Fruit fly (Drosophila melanogaster) whole organism, pupa: ENCODE results near the gene CG33235.

Experiments used
- CG10348 ChIP-seq: fragments of 200-800 bp; sonication (Bioruptor generic); IDR thresholded peaks from 2 replicates; pipeline ENCODE4 v1.3.6; 2022; ENCODE audit warnings: missing biosample characterization, missing genetic modification characterization
- CG12605 ChIP-seq: fragments of 200-800 bp; sonication (Bioruptor generic); IDR thresholded peaks from 2 replicates; pipeline ENCODE4 v1.3.6; 2022; ENCODE audit warnings: missing biosample characterization, missing genetic modification characterization
- CG13204 ChIP-seq: fragments of 200-800 bp; sonication (Bioruptor generic); optimal IDR thresholded peaks from 2 replicates; lab custom pipeline; 2018; ENCODE audit warnings: missing biosample characterization, mild to moderate bottlenecking, missing genetic modification characterization, moderate library complexity
- CG14655 ChIP-seq: fragments of 200-800 bp; sonication (Bioruptor generic); optimal IDR thresholded peaks from 3 replicates; lab custom pipeline; 2017; ENCODE audit warnings: mild to moderate bottlenecking, missing biosample characterization, missing genetic modification reagents, missing genetic modification characterization
- CG15710 ChIP-seq: fragments of 200-800 bp; sonication (Bioruptor generic); optimal IDR thresholded peaks from 2 replicates; lab custom pipeline; 2018; ENCODE audit warnings: missing biosample characterization, mild to moderate bottlenecking, missing genetic modification characterization, moderate library complexity
- CG17806 ChIP-seq: fragments of 200-800 bp; sonication (Bioruptor generic); optimal IDR thresholded peaks from 2 replicates; lab custom pipeline; 2018; ENCODE audit warnings: missing biosample characterization, mild to moderate bottlenecking, missing genetic modification characterization, moderate library complexity
- CG32121 ChIP-seq: fragments of 200-800 bp; sonication (Bioruptor generic); IDR thresholded peaks from 2 replicates; pipeline ENCODE4 v1.3.6; 2022; ENCODE audit warnings: missing biosample characterization, missing genetic modification characterization
- CG34367 ChIP-seq: fragments of 200-800 bp; sonication (Bioruptor generic); optimal IDR thresholded peaks from 2 replicates; lab custom pipeline; 2018; ENCODE audit warnings: missing biosample characterization, mild to moderate bottlenecking, missing genetic modification characterization
- CG4496 ChIP-seq: fragments of 200-800 bp; sonication (Bioruptor generic); IDR thresholded peaks from 3 replicates; pipeline ENCODE4 v1.3.6; 2022; ENCODE audit warnings: missing biosample characterization, missing genetic modification characterization
- CG8159 ChIP-seq: fragments of 200-800 bp; sonication (Bioruptor generic); optimal IDR thresholded peaks from 3 replicates; lab custom pipeline; 2018; ENCODE audit warnings: missing biosample characterization, mild to moderate bottlenecking, missing genetic modification characterization, moderate library complexity
- CG8301 ChIP-seq: fragments of 200-800 bp; sonication (Bioruptor generic); optimal IDR thresholded peaks from 2 replicates; lab custom pipeline; 2018; ENCODE audit warnings: missing biosample characterization, mild to moderate bottlenecking, missing genetic modification characterization
- CG9948 ChIP-seq: fragments of 200-800 bp; sonication (Bioruptor generic); optimal IDR thresholded peaks from 2 replicates; lab custom pipeline; 2018; ENCODE audit warnings: missing biosample characterization, mild to moderate bottlenecking, missing genetic modification characterization, moderate library complexity
- D1 ChIP-seq: fragments of 200-800 bp; sonication (Bioruptor generic); optimal IDR thresholded peaks from 2 replicates; lab custom pipeline; 2018; ENCODE audit warnings: missing biosample characterization, mild to moderate bottlenecking, missing genetic modification characterization, moderate library complexity
- EcR ChIP-seq: fragments of 200-800 bp; sonication (Bioruptor generic); optimal IDR thresholded peaks from 3 replicates; lab custom pipeline; 2019; ENCODE audit warnings: missing biosample characterization, missing genetic modification characterization, mild to moderate bottlenecking, moderate library complexity, missing genetic modification reagents
- Ets98B ChIP-seq: fragments of 200-800 bp; sonication (Bioruptor generic); IDR thresholded peaks from 2 replicates; pipeline ENCODE4 v1.3.6; 2022; ENCODE audit warnings: missing biosample characterization, missing genetic modification characterization
- Pif1A ChIP-seq: fragments of 200-800 bp; sonication (Bioruptor generic); optimal IDR thresholded peaks from 3 replicates; lab custom pipeline; 2016; ENCODE audit warnings: missing biosample characterization, missing genetic modification characterization
- Pif1B ChIP-seq: fragments of 200-800 bp; sonication (Bioruptor generic); optimal IDR thresholded peaks from 3 replicates; lab custom pipeline; 2016; ENCODE audit warnings: missing biosample characterization, missing genetic modification characterization
- Snoo ChIP-seq: fragments of 200-800 bp; sonication (Bioruptor generic); optimal IDR thresholded peaks from 3 replicates; lab custom pipeline; 2017; ENCODE audit warnings: missing biosample characterization, mild to moderate bottlenecking, missing genetic modification characterization, inconsistent platforms
- fd96Ca ChIP-seq: fragments of 200-800 bp; sonication (Bioruptor generic); IDR thresholded peaks from 3 replicates; pipeline ENCODE4 v1.3.6; 2022; ENCODE audit warnings: missing biosample characterization, missing genetic modification characterization
- gl ChIP-seq: fragments of 200-800 bp; sonication (Bioruptor generic); optimal IDR thresholded peaks from 2 replicates; lab custom pipeline; 2018; ENCODE audit warnings: missing biosample characterization, mild to moderate bottlenecking, missing genetic modification characterization
- rn ChIP-seq: fragments of 200-800 bp; sonication (Bioruptor generic); IDR thresholded peaks from 2 replicates; pipeline ENCODE4 v1.3.6; 2022; ENCODE audit warnings: missing biosample characterization, missing genetic modification characterization

CG33235 gene

DNA sequence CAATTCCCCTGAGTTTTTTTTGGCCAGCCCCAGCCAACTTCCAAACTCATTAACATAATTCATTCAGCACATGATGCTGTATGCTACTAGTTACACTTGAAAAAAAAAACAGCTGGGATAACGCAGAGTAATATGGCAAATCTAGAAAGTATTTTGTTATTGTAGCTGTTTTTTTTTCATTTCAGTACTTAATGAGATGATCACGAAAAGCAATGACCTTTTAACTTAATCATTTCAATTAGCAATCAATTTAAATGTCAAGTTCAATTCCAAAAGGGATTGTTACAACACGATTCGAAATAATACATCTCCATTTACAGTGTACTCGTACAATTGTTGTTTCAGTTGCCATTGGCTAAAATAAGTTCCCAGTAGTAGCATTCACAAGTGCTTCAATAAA is 41.0 kb downstream of the CG33235 start:
- TF ChIP-seq Ets98B (GFP tag; lab: Robert Waterston, UW) (no peak), CG17806 (tag; lab: Kevin White, UChicago) (no peak), CG12605 (GFP tag; lab: Robert Waterston, UW) (no peak), fd96Ca (GFP tag; lab: Robert Waterston, UW) (no peak), gl (no peak), CG13204 (GFP tag; lab: Kevin White, UChicago) (no peak), CG10348 (no peak)

DNA sequence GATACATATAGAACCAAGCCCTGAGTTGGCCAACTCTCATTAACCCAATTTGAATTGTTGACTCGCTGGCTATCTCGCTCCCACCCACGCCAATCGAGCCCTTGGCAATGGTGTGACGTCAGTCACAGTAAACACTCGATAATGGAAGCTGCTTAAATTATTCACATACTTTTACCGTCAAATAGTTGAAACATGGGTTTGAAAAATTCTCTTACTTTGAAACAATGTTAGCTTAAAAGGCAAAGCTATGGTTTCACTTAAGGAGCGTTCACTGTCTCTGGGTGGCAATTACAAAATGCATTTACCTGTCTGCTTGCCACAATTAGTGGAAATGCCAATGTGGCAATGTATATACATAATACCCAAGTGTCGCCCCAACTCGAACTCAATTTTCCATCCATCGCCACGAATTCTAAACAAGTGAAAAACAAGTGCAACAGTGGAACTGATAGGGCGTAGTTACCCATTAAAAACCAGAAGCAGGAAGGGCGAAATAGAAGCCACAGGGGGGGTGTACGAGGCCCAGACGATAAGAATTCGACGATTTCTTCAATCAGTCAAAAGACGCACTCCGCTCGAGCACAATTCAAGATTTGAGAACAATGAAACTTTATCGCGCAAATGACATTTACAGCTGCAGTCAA is 41.8 kb downstream of the CG33235 start:
- TF ChIP-seq fd96Ca (GFP tag; lab: Robert Waterston, UW), result peak; percentile 62; the same call in 2 of the 3 replicates
- TF ChIP-seq CG4496 (GFP tag; lab: Robert Waterston, UW), result peak; percentile 82
- peak; percentile 24 for TF ChIP-seq CG9948 (tag; lab: Kevin White, UChicago)
- TF ChIP-seq EcR, result no peak
- peak; percentile 12 for TF ChIP-seq Pif1B (GFP tag; lab: Kevin White, UChicago)
- peak; percentile 40 for TF ChIP-seq CG8301 (tag; lab: Kevin White, UChicago)
- peak; percentile 51 for TF ChIP-seq CG15710
- peak; percentile 51 for TF ChIP-seq CG14655 (GFP tag; lab: Kevin White, UChicago)
- no peak for TF ChIP-seq gl
- peak; percentile 38 for TF ChIP-seq CG8159 (tag; lab: Kevin White, UChicago)
- no peak for TF ChIP-seq D1 (tag; lab: Kevin White, UChicago)
- no peak for TF ChIP-seq CG13204 (GFP tag; lab: Kevin White, UChicago)
- TF ChIP-seq CG10348, result no peak
- TF ChIP-seq CG12605 (GFP tag; lab: Robert Waterston, UW), result peak; percentile 46; the same call in 1 of the 2 replicates
- peak; percentile 75 for TF ChIP-seq Snoo (tag; lab: Kevin White, UChicago)
- TF ChIP-seq CG17806 (tag; lab: Kevin White, UChicago), result peak; percentile 5
- TF ChIP-seq Pif1A, result peak; percentile 55
- peak; percentile 61; the same call in 1 of the 2 replicates for TF ChIP-seq CG32121 (GFP tag; lab: Robert Waterston, UW)
- peak; percentile 24 for TF ChIP-seq CG34367
- no peak for TF ChIP-seq rn
- peak; percentile 63 for TF ChIP-seq Ets98B (GFP tag; lab: Robert Waterston, UW)

DNA sequence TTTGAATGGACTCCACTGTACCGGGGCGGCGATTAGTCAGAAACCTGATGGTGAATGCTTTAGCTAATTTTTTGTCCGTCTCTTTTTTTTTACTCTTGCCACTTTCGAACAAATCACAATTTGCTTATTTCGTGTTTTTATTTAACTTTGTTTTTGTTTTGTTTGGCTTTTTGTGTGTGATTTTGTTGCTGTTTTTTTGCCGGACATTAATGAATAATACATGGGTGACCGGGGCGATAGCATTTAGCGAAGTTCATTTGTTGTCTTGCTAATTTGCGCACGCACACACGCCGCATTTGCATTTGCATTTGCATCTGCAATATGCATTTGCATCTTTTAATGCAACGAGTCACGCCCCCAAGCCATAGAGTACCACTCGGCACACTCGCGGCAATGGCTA is 42.7 kb downstream of the CG33235 start:
- TF ChIP-seq Ets98B (GFP tag; lab: Robert Waterston, UW) (0 out of 2 replicates have a peak, but pooled peaks have one; percentile 27), Snoo (tag; lab: Kevin White, UChicago) (no peak)
- TF ChIP-seq, all 21 proteins: peak for 1

DNA sequence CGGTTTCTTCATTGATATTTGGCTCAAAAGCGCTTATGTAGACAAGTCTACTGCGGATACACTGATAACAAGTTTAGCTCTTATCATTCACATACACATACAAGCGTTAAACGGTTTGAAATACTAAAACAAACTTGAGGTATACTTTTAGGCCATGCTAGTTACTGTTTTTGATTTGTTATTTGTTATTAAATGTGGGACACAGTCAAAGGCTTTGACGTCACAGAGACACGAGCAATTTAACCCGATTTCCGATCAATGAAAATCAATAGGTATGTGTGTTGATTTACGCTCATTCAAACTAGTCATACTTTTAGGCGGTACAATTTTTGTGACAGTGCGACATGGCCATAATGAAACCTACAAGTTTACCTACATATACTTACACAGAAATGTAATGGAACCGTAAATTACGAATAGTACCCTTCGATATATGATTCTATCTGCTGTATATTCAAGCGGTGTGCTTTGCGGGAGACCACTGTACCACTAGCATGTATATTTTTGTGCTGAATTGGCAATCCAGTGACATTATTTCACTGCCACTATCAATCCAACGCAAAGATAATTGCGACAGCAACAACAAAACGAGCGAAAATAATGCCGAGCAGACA is 44.5 kb downstream of the CG33235 start:
- TF ChIP-seq rn (0 out of 2 replicates have a peak, but pooled peaks have one; percentile 45), gl (peak; percentile 50), CG12605 (GFP tag; lab: Robert Waterston, UW) (peak; percentile 87), Ets98B (GFP tag; lab: Robert Waterston, UW) (peak; percentile 87), Pif1A (peak; percentile 75), CG8159 (tag; lab: Kevin White, UChicago) (peak; percentile 68), CG10348 (peak; percentile 70; the same call in 1 of the 2 replicates), CG32121 (GFP tag; lab: Robert Waterston, UW) (peak; percentile 89), Pif1B (GFP tag; lab: Kevin White, UChicago) (peak; percentile 76), EcR (no peak), D1 (tag; lab: Kevin White, UChicago) (no peak), fd96Ca (GFP tag; lab: Robert Waterston, UW) (peak; percentile 94), CG13204 (GFP tag; lab: Kevin White, UChicago) (no peak), CG15710 (peak; percentile 69), CG9948 (tag; lab: Kevin White, UChicago) (peak; percentile 66), Snoo (tag; lab: Kevin White, UChicago) (peak; percentile 76), CG4496 (GFP tag; lab: Robert Waterston, UW) (peak; percentile 95), CG14655 (GFP tag; lab: Kevin White, UChicago) (peak; percentile 76), CG8301 (tag; lab: Kevin White, UChicago) (peak; percentile 68), CG34367 (peak; percentile 72), CG17806 (tag; lab: Kevin White, UChicago) (peak; percentile 62)
- TF ChIP-seq, all 21 proteins: peak for 18

DNA sequence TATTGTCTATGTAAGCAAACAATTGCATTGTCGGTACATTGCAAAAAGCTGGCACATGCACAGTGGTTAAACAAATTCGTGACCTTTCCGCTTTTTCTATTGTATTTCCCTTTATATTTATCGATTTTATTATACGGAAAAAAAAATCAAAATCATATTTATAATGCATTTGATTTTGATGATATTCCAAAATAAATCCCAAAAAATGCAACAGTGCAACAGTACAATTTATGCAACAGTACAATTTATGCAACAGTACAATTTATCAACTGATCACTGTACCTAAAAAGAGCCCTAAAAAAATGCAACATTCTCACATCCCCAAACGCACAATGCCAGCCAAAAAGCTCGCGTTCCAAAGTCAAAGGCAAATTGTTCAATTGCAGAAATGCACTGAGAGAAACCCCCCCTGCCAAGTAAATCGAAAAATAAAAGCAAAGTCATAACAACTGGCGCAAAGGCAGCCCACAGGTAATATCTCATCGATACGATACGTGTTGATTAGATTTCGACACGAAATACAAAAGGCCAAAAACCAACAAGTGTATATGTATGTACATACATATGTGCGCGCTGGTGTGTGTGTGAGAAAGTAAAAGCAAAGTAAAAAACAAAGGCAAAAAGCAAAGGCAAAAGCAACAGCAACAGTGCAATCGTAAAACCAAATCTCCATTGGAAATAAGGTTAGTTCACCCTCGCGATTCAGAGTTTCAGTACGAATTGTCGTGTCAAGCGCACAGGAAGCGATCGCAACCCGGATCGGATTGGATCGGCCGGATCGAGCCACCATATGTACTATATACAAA is 49.3 kb downstream of the CG33235 start, which contains the start of gene Sk1:
Gene Sk1, plus strand, starts transcription at position 711 of the 806 bp plus-strand sequence.
- TF ChIP-seq CG14655 (GFP tag; lab: Kevin White, UChicago) (no peak), CG4496 (GFP tag; lab: Robert Waterston, UW) (0 out of 3 replicates have a peak, but pooled peaks have one; percentile 12), Snoo (tag; lab: Kevin White, UChicago) (peak; percentile 19)
